Fruit fly (Drosophila melanogaster) whole organism, adult: ENCODE results near the gene kirre.

Experiments
- CG11617 ChIP-seq: fragments of 200-800 bp; sonication (Bioruptor generic); optimal IDR thresholded peaks from 2 replicates; lab custom pipeline; 2017; ENCODE audit warnings: mild to moderate bottlenecking, missing biosample characterization, missing genetic modification reagents, missing genetic modification characterization
- CG12768 ChIP-seq: fragments of 200-800 bp; sonication (Bioruptor generic); optimal IDR thresholded peaks from 2 replicates; lab custom pipeline; 2017; ENCODE audit warnings: missing biosample characterization, missing genetic modification characterization, mild to moderate bottlenecking, moderate library complexity, missing genetic modification reagents
- CG14711 ChIP-seq: fragments of 200-800 bp; sonication (Bioruptor generic); optimal IDR thresholded peaks from 2 replicates; lab custom pipeline; 2018; ENCODE audit warnings: missing biosample characterization, mild to moderate bottlenecking, missing genetic modification characterization, moderate library complexity
- CG1620 ChIP-seq: fragments of 200-800 bp; sonication (Bioruptor generic); optimal IDR thresholded peaks from 2 replicates; lab custom pipeline; 2016; ENCODE audit warnings: missing biosample characterization, missing genetic modification characterization
- CG33017 ChIP-seq: fragments of 200-800 bp; sonication (Bioruptor generic); optimal IDR thresholded peaks from 2 replicates; lab custom pipeline; 2018; ENCODE audit warnings: missing biosample characterization, mild to moderate bottlenecking, missing genetic modification characterization, moderate library complexity
- CG5204 ChIP-seq: fragments of 200-800 bp; sonication (Bioruptor generic); optimal IDR thresholded peaks from 2 replicates; lab custom pipeline; 2016; ENCODE audit warnings: missing biosample characterization, missing genetic modification characterization
- CG7045 ChIP-seq: fragments of 200-800 bp; sonication (Bioruptor generic); optimal IDR thresholded peaks from 2 replicates; lab custom pipeline; 2017; ENCODE audit warnings: missing biosample characterization, mild to moderate bottlenecking, missing genetic modification characterization
- CG7101 ChIP-seq: fragments of 200-800 bp; sonication (Bioruptor generic); optimal IDR thresholded peaks from 2 replicates; lab custom pipeline; 2018; ENCODE audit warnings: missing biosample characterization, mild to moderate bottlenecking, missing genetic modification characterization, moderate library complexity
- Clk ChIP-seq: fragments of 200-800 bp; sonication (Bioruptor generic); optimal IDR thresholded peaks from 2 replicates; lab custom pipeline; 2017; ENCODE audit warnings: missing biosample characterization, missing genetic modification characterization
- Crg-1 ChIP-seq: fragments of 200-800 bp; sonication (Bioruptor generic); optimal IDR thresholded peaks from 2 replicates; lab custom pipeline; 2016; ENCODE audit warnings: missing biosample characterization, missing genetic modification characterization
- Hr96 ChIP-seq: fragments of 200-800 bp; sonication (Bioruptor generic); optimal IDR thresholded peaks from 2 replicates; lab custom pipeline; 2016; ENCODE audit warnings: missing biosample characterization, missing genetic modification characterization
- Mnt ChIP-seq: fragments of 200-800 bp; sonication (Bioruptor generic); optimal IDR thresholded peaks from 2 replicates; lab custom pipeline; 2016; ENCODE audit warnings: missing biosample characterization, mild to moderate bottlenecking, missing genetic modification characterization
- bab1 ChIP-seq: fragments of 200-800 bp; sonication (Bioruptor generic); optimal IDR thresholded peaks from 3 replicates; lab custom pipeline; 2019; ENCODE audit warnings: missing biosample characterization, mild to moderate bottlenecking, missing genetic modification characterization, moderate library complexity
- cic ChIP-seq: fragments of 200-800 bp; sonication (Bioruptor generic); optimal IDR thresholded peaks from 2 replicates; lab custom pipeline; 2017; ENCODE audit warnings: missing biosample characterization, mild to moderate bottlenecking, missing genetic modification characterization, moderate library complexity
- cnc ChIP-seq, 2 experiments: fragments of >200 bp; optimal IDR thresholded peaks; 2 replicates each; lab custom pipeline; 2017
- kay ChIP-seq: fragments of 200-800 bp; sonication (Bioruptor generic); peaks from one replicate; lab custom pipeline; 2016; ENCODE audit warnings: missing biosample characterization, missing genetic modification characterization, borderline replicate concordance
- ovo ChIP-seq: fragments of 200-800 bp; sonication (Bioruptor generic); optimal IDR thresholded peaks from 2 replicates; lab custom pipeline; 2016; ENCODE audit warnings: missing biosample characterization, missing genetic modification characterization
- pad ChIP-seq: fragments of 200-800 bp; sonication (Bioruptor generic); optimal IDR thresholded peaks from 3 replicates; lab custom pipeline; 2017; ENCODE audit warnings: missing biosample characterization, missing genetic modification characterization, mild to moderate bottlenecking, moderate library complexity, missing genetic modification reagents
- tj ChIP-seq: fragments of 200-800 bp; sonication (Bioruptor generic); optimal IDR thresholded peaks from 3 replicates; lab custom pipeline; 2017; ENCODE audit warnings: missing biosample characterization, mild to moderate bottlenecking, missing genetic modification characterization, moderate library complexity
- toe ChIP-seq: fragments of 200-800 bp; sonication (Bioruptor generic); optimal IDR thresholded peaks from 2 replicates; lab custom pipeline; 2016; ENCODE audit warnings: missing biosample characterization, missing genetic modification characterization

Gene kirre

dm6 chrX:3019334-3019978, 279.3 kb downstream of the kirre start:
- TF ChIP-seq cnc (optimal IDR thresholded peaks at IDR 0.05; lab: Kevin White, UChicago) = no peak
- TF ChIP-seq CG1620 (GFP tag; lab: Kevin White, UChicago) = no peak
- TF ChIP-seq kay (GFP tag; lab: Kevin White, UChicago) = no peak
- no peak for TF ChIP-seq Mnt (GFP tag; lab: Kevin White, UChicago)
- TF ChIP-seq toe (GFP tag; lab: Kevin White, UChicago) = no peak
- TF ChIP-seq pad (GFP tag; lab: Kevin White, UChicago) = no peak

dm6 chrX:3021542-3021941, 281.4 kb downstream of the kirre start:
- TF ChIP-seq CG1620 (GFP tag; lab: Kevin White, UChicago) = no peak
- no peak for TF ChIP-seq ovo (GFP tag; lab: Kevin White, UChicago)
- no peak for TF ChIP-seq CG12768 (GFP tag; lab: Kevin White, UChicago)
- TF ChIP-seq CG7045 (GFP tag; lab: Kevin White, UChicago) = no peak
- no peak for TF ChIP-seq pad (GFP tag; lab: Kevin White, UChicago)
- no peak for TF ChIP-seq CG11617 (GFP tag; lab: Kevin White, UChicago)
- TF ChIP-seq Hr96 (GFP tag; lab: Kevin White, UChicago) = no peak
- TF ChIP-seq CG5204 = no peak
- TF ChIP-seq Crg-1 = no peak
- no peak for TF ChIP-seq bab1 (GFP tag; lab: Kevin White, UChicago)
- no peak for TF ChIP-seq cic (GFP tag; lab: Kevin White, UChicago)
- TF ChIP-seq tj (GFP tag; lab: Kevin White, UChicago) = no peak
- TF ChIP-seq cnc (optimal IDR thresholded peaks at IDR 0.05; lab: Kevin White, UChicago) = no peak
- no peak for TF ChIP-seq kay (GFP tag; lab: Kevin White, UChicago)
- no peak for TF ChIP-seq CG7101 (tag; lab: Kevin White, UChicago)
- TF ChIP-seq CG14711 (tag; lab: Kevin White, UChicago) = no peak
- TF ChIP-seq Mnt (GFP tag; lab: Kevin White, UChicago) = no peak
- no peak for TF ChIP-seq toe (GFP tag; lab: Kevin White, UChicago)

- TF ChIP-seq cic (GFP tag; lab: Kevin White, UChicago) (no peak), CG7101 (tag; lab: Kevin White, UChicago) (no peak), pad (GFP tag; lab: Kevin White, UChicago) (no peak), CG7045 (GFP tag; lab: Kevin White, UChicago) (no peak), Mnt (GFP tag; lab: Kevin White, UChicago) (no peak), CG5204 (no peak), tj (GFP tag; lab: Kevin White, UChicago) (no peak), kay (GFP tag; lab: Kevin White, UChicago) (no peak), CG14711 (tag; lab: Kevin White, UChicago) (no peak), CG12768 (GFP tag; lab: Kevin White, UChicago) (no peak), cnc (optimal IDR thresholded peaks at IDR 0.05; lab: Kevin White, UChicago) (no peak), Clk (GFP tag; lab: Kevin White, UChicago) (no peak), ovo (GFP tag; lab: Kevin White, UChicago) (no peak), CG33017 (no peak), CG11617 (GFP tag; lab: Kevin White, UChicago) (no peak), Crg-1 (no peak), bab1 (GFP tag; lab: Kevin White, UChicago) (no peak), Hr96 (GFP tag; lab: Kevin White, UChicago) (no peak), toe (GFP tag; lab: Kevin White, UChicago) (no peak), CG1620 (GFP tag; lab: Kevin White, UChicago) (no peak)
These were observed 282.3 kb downstream of the kirre start for dm6 chrX:3022464-3022863.

- TF ChIP-seq toe (GFP tag; lab: Kevin White, UChicago) (no peak), CG7101 (tag; lab: Kevin White, UChicago) (no peak), CG1620 (GFP tag; lab: Kevin White, UChicago) (no peak), cic (GFP tag; lab: Kevin White, UChicago) (no peak), CG5204 (no peak), CG33017 (no peak), pad (GFP tag; lab: Kevin White, UChicago) (no peak), CG11617 (GFP tag; lab: Kevin White, UChicago) (no peak), CG7045 (GFP tag; lab: Kevin White, UChicago) (no peak)
These were observed 284.4 kb downstream of the kirre start for dm6 chrX:3024375-3025192.

dm6 chrX:3025510-3026216, 285.5 kb downstream of the kirre start:
- TF ChIP-seq tj (GFP tag; lab: Kevin White, UChicago) (no peak), Mnt (GFP tag; lab: Kevin White, UChicago) (no peak), kay (GFP tag; lab: Kevin White, UChicago) (no peak), CG5204 (no peak), cnc (optimal IDR thresholded peaks at IDR 0.05; lab: Kevin White, UChicago) (no peak), Crg-1 (no peak), ovo (GFP tag; lab: Kevin White, UChicago) (no peak), CG11617 (GFP tag; lab: Kevin White, UChicago) (no peak), CG12768 (GFP tag; lab: Kevin White, UChicago) (no peak), CG1620 (GFP tag; lab: Kevin White, UChicago) (no peak), CG33017 (no peak), pad (GFP tag; lab: Kevin White, UChicago) (no peak), CG14711 (tag; lab: Kevin White, UChicago) (no peak), CG7045 (GFP tag; lab: Kevin White, UChicago) (no peak), CG7101 (tag; lab: Kevin White, UChicago) (no peak), bab1 (GFP tag; lab: Kevin White, UChicago) (no peak), toe (GFP tag; lab: Kevin White, UChicago) (no peak), Hr96 (GFP tag; lab: Kevin White, UChicago) (no peak), cic (GFP tag; lab: Kevin White, UChicago) (no peak), Clk (GFP tag; lab: Kevin White, UChicago) (no peak)
